Worm (Caenorhabditis elegans) whole organism, L3 larva: ENCODE data around the gene T25F10.1.

Source experiments
- R02D3.7 ChIP-seq: fragments of 150-350 bp; optimal IDR thresholded peaks from 2 replicates; lab custom pipeline; 2014; ENCODE audit warnings: missing biosample characterization, missing genetic modification characterization
- ZK546.5 ChIP-seq: sonication (generic microtip); optimal IDR thresholded peaks from 2 replicates; lab custom pipeline; 2017; ENCODE audit warnings: missing biosample characterization, missing genetic modification characterization
- aly-2 ChIP-seq: fragments of 150-350 bp; optimal IDR thresholded peaks from 2 replicates; lab custom pipeline; 2014; ENCODE audit warnings: missing biosample characterization, missing genetic modification characterization
- ama-1 ChIP-seq: fragments of 150-350 bp; optimal IDR thresholded peaks from 2 replicates; lab custom pipeline; 2018
- ceh-16 ChIP-seq: sonication (generic microtip); optimal IDR thresholded peaks from 2 replicates; lab custom pipeline; 2017; ENCODE audit warnings: missing biosample characterization, missing genetic modification characterization
- ceh-28 ChIP-seq: fragments of 150-350 bp; optimal IDR thresholded peaks from 2 replicates; lab custom pipeline; 2014; ENCODE audit warnings: missing biosample characterization, missing genetic modification reagents, missing genetic modification characterization
- ceh-82 ChIP-seq: fragments of 150-350 bp; optimal IDR thresholded peaks from 2 replicates; lab custom pipeline; 2014; ENCODE audit warnings: missing biosample characterization, missing genetic modification characterization
- daf-12 ChIP-seq: fragments of 150-350 bp; optimal IDR thresholded peaks from 2 replicates; lab custom pipeline; 2014; ENCODE audit warnings: missing biosample characterization, missing genetic modification reagents, missing genetic modification characterization
- egl-27 ChIP-seq: sonication (generic microtip); optimal IDR thresholded peaks from 4 replicates; lab custom pipeline; 2017; ENCODE audit warnings: missing biosample characterization, missing genetic modification reagents, missing genetic modification characterization
- egl-5 ChIP-seq: fragments of 150-350 bp; optimal IDR thresholded peaks from 2 replicates; lab custom pipeline; 2017; ENCODE audit warnings: missing biosample characterization, missing genetic modification reagents, missing genetic modification characterization, inconsistent platforms
- elt-3 ChIP-seq, 3 experiments: fragments of 150-350 bp in 1 of 3; sonication (generic microtip) in 2 of 3; optimal IDR thresholded peaks; 2 replicates in 2 of 3; 4 replicates in 1 of 3; lab custom pipeline; 2014 to 2017; ENCODE audit warnings: missing biosample characterization in 3 of 3, missing genetic modification characterization in 3 of 3
- eor-1 ChIP-seq, 2 experiments: fragments of 150-350 bp; optimal IDR thresholded peaks; 2 replicates each; lab custom pipeline; 2014 to 2018; ENCODE audit warnings: missing biosample characterization in 2 of 2, missing genetic modification characterization in 2 of 2
- jun-1 ChIP-seq: fragments of 150-350 bp; optimal IDR thresholded peaks from 2 replicates; lab custom pipeline; 2014; ENCODE audit warnings: missing biosample characterization, missing genetic modification reagents, missing genetic modification characterization
- lin-15B ChIP-seq: fragments of 150-350 bp; optimal IDR thresholded peaks from 2 replicates; lab custom pipeline; 2014; ENCODE audit warnings: missing biosample characterization, missing genetic modification characterization
- lsy-12 ChIP-seq: sonication (generic microtip); optimal IDR thresholded peaks from 2 replicates; lab custom pipeline; 2016; ENCODE audit warnings: mild to moderate bottlenecking, missing genetic modification characterization, missing compliant biosample characterization
- mdl-1 ChIP-seq: fragments of 150-350 bp; optimal IDR thresholded peaks from 2 replicates; lab custom pipeline; 2014; ENCODE audit warnings: missing biosample characterization, missing genetic modification characterization
- nfya-1 ChIP-seq: sonication (generic microtip); optimal IDR thresholded peaks from 2 replicates; lab custom pipeline; 2017; ENCODE audit warnings: missing genetic modification characterization, mild to moderate bottlenecking, missing compliant biosample characterization, antibody characterized with exemption, moderate library complexity; ENCODE audit not compliant: insufficient read depth
- nhr-11 ChIP-seq: fragments of 150-350 bp; optimal IDR thresholded peaks from 2 replicates; lab custom pipeline; 2014; ENCODE audit warnings: missing biosample characterization, missing genetic modification characterization
- nhr-12 ChIP-seq: fragments of 150-350 bp; optimal IDR thresholded peaks from 2 replicates; lab custom pipeline; 2014; ENCODE audit warnings: missing biosample characterization, missing genetic modification characterization
- nhr-237 ChIP-seq: fragments of 150-350 bp; optimal IDR thresholded peaks from 2 replicates; lab custom pipeline; 2014; ENCODE audit warnings: missing biosample characterization, missing genetic modification characterization
- nhr-25 ChIP-seq: sonication (generic microtip); optimal IDR thresholded peaks from 2 replicates; lab custom pipeline; 2017; ENCODE audit warnings: missing biosample characterization, missing genetic modification characterization
- nhr-28 ChIP-seq: fragments of 150-350 bp; optimal IDR thresholded peaks from 2 replicates; lab custom pipeline; 2014; ENCODE audit warnings: missing biosample characterization, missing genetic modification characterization
- nhr-43 ChIP-seq: sonication (generic microtip); optimal IDR thresholded peaks from 2 replicates; lab custom pipeline; 2016; ENCODE audit warnings: mild to moderate bottlenecking, missing genetic modification characterization, missing compliant biosample characterization; ENCODE audit not compliant: poor library complexity, severe bottlenecking
- nhr-67 ChIP-seq: fragments of 150-350 bp; optimal IDR thresholded peaks from 2 replicates; lab custom pipeline; 2014; ENCODE audit warnings: missing biosample characterization, missing genetic modification characterization
- nhr-76 ChIP-seq: fragments of 150-350 bp; sonication (generic microtip); optimal IDR thresholded peaks from 5 replicates; lab custom pipeline; 2014; ENCODE audit warnings: missing biosample characterization, missing genetic modification characterization
- nhr-77 ChIP-seq: fragments of 150-350 bp; optimal IDR thresholded peaks from 2 replicates; lab custom pipeline; 2014; ENCODE audit warnings: missing biosample characterization, missing genetic modification characterization
- pha-4 ChIP-seq: fragments of 150-350 bp; optimal IDR thresholded peaks from 2 replicates; lab custom pipeline; 2014; ENCODE audit warnings: missing biosample characterization, missing genetic modification reagents, missing genetic modification characterization
- pqm-1 ChIP-seq: fragments of 150-350 bp; optimal IDR thresholded peaks from 2 replicates; lab custom pipeline; 2017; ENCODE audit warnings: missing biosample characterization, missing genetic modification characterization, inconsistent platforms
- sea-2 ChIP-seq: fragments of 150-350 bp; sonication (generic microtip); optimal IDR thresholded peaks from 4 replicates; lab custom pipeline; 2014; ENCODE audit warnings: missing biosample characterization, missing genetic modification reagents, missing genetic modification characterization
- skn-1 ChIP-seq: fragments of 150-350 bp; optimal IDR thresholded peaks from 2 replicates; lab custom pipeline; 2014; ENCODE audit warnings: missing biosample characterization, missing genetic modification characterization
- snpc-4 ChIP-seq: fragments of 150-350 bp; optimal IDR thresholded peaks from 2 replicates; lab custom pipeline; 2014; ENCODE audit warnings: missing biosample characterization, missing genetic modification characterization
- tbx-2 ChIP-seq: sonication (generic microtip); optimal IDR thresholded peaks from 2 replicates; lab custom pipeline; 2016; ENCODE audit warnings: mild to moderate bottlenecking, missing genetic modification characterization, missing compliant biosample characterization
- unc-39 ChIP-seq: sonication (generic microtip); optimal IDR thresholded peaks from 4 replicates; lab custom pipeline; 2017; ENCODE audit warnings: missing biosample characterization, missing genetic modification characterization
- unc-62 ChIP-seq: fragments of 150-350 bp; sonication (generic microtip); optimal IDR thresholded peaks from 4 replicates; lab custom pipeline; 2014; ENCODE audit warnings: missing biosample characterization, missing genetic modification reagents, missing genetic modification characterization
- ztf-11 ChIP-seq: fragments of 150-350 bp; optimal IDR thresholded peaks from 2 replicates; lab custom pipeline; 2014; ENCODE audit warnings: missing biosample characterization, missing genetic modification characterization
- ztf-4 ChIP-seq: fragments of 150-350 bp; optimal IDR thresholded peaks from 2 replicates; lab custom pipeline; 2014; ENCODE audit warnings: missing biosample characterization, missing genetic modification characterization

T25F10.1 gene

DNA sequence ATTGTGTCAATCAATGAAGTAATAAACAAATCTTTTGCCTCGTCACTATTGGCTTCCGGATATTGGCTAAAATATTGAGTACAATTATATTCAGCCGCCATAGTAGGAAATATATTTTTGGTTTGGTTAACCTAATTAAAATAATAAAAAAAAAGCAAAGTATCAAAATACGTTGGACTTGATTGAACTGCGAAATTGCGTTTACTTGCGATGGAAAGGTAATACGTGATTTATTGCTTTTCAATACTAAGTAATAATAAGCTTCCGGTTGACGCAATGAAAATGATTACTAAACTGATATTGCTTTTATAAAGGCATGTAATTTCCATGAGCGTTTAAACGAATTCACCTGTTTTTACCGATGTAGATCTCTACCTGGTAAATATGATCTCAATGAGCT, 31.3 kb downstream of the T25F10.1 start, which contains the start of gene dmsr-9:
Gene dmsr-9, minus strand, starts transcription at position 101 of the 400 bp plus-strand sequence.
- no peak for TF ChIP-seq nhr-76
- TF ChIP-seq pha-4 (tag; lab: Kevin White, UChicago), result no peak
- TF ChIP-seq unc-62 (GFP tag; lab: Kevin White, UChicago), result no peak
- no peak for TF ChIP-seq snpc-4
- TF ChIP-seq jun-1, result no peak
- TF ChIP-seq ztf-4 (tag; lab: Kevin White, UChicago), result no peak
- TF ChIP-seq egl-27 (tag; lab: Kevin White, UChicago), result no peak
- TF ChIP-seq unc-39, result no peak
- TF ChIP-seq ceh-82 (tag; lab: Kevin White, UChicago), result no peak
- no peak for TF ChIP-seq ZK546.5 (tag; lab: Kevin White, UChicago)
- no peak for TF ChIP-seq nhr-12
- no peak for TF ChIP-seq ceh-28 (tag; lab: Kevin White, UChicago)
- TF ChIP-seq mdl-1 (tag; lab: Kevin White, UChicago), result no peak
- no peak for TF ChIP-seq elt-3 (tag; optimal IDR thresholded peaks at IDR 0.05; lab: Kevin White, UChicago)
- TF ChIP-seq tbx-2 (tag; lab: Kevin White, UChicago), result no peak
- no peak for TF ChIP-seq pqm-1 (tag; lab: Kevin White, UChicago)

DNA sequence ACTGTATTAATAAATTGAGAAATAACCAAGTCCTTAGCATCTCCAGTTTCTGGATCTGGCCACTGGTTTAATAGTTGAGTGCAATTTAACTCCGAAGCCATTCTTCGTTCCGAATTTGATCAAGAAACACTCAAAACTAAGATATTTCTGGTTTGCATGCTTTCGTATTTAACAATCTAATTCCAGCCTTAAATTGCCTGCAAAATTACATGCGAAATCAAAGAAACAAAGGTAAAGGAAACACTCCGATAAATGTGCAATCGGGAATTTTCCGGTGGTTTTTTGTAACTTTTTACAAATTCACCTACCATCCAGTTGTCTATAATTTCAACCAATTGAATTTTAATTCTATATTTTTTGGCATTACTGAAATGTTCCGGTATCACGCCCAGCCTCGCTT, 33.5 kb downstream of the T25F10.1 start, which contains the start of gene dmsr-10:
Gene dmsr-10, minus strand, starts transcription at position 101 of the 400 bp plus-strand sequence.
- no peak for TF ChIP-seq unc-39
- TF ChIP-seq nhr-12, result no peak
- no peak for TF ChIP-seq ceh-82 (tag; lab: Kevin White, UChicago)
- no peak for TF ChIP-seq nhr-67 (tag; lab: Kevin White, UChicago)
- no peak for TF ChIP-seq nhr-11 (tag; lab: Kevin White, UChicago)
- TF ChIP-seq ceh-16 (tag; lab: Kevin White, UChicago), result no peak
- no peak for TF ChIP-seq daf-12 (tag; lab: Kevin White, UChicago)
- TF ChIP-seq R02D3.7 (tag; lab: Kevin White, UChicago), result no peak
- TF ChIP-seq lsy-12 (tag; lab: Kevin White, UChicago), result no peak
- TF ChIP-seq nhr-77 (tag; lab: Kevin White, UChicago), result no peak
- no peak for TF ChIP-seq tbx-2 (tag; lab: Kevin White, UChicago)
- TF ChIP-seq elt-3 (tag; optimal IDR thresholded peaks at IDR 0.05; lab: Kevin White, UChicago), result no peak
- TF ChIP-seq nhr-43 (tag; lab: Kevin White, UChicago), result no peak
- TF ChIP-seq nfya-1 (tag; lab: Kevin White, UChicago), result no peak
- TF ChIP-seq, all 47 proteins: peak for 0

DNA sequence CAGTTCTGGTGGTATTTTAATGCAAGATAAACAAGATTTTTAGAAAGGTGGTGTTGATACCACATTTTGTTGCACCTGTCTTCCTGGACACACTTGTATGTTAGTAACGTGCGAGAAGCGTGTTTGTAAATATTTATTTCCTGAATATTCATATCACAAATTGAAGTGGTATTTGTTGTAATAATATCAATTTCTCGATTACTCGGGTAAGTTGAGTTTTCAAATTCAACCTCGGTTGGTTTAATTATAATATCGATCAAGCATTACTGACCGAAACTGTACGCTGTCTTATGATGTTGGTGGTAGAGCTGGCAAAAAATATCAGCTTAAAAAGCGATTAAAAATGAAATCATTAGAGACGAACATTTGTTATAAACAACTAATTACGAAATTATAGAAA, 35.7 kb downstream of the T25F10.1 start, which contains the start of gene dmsr-11:
Gene dmsr-11, minus strand, starts transcription at position 101 of the 400 bp plus-strand sequence.
- no peak for TF ChIP-seq nfya-1 (tag; lab: Kevin White, UChicago)
- no peak for TF ChIP-seq ztf-11 (tag; lab: Kevin White, UChicago)
- TF ChIP-seq lin-15B (tag; lab: Kevin White, UChicago), result no peak
- no peak for TF ChIP-seq skn-1
- no peak for TF ChIP-seq ama-1 (lab: Kevin White, UChicago)
- no peak for TF ChIP-seq ceh-28 (tag; lab: Kevin White, UChicago)
- TF ChIP-seq nhr-28, result no peak
- TF ChIP-seq sea-2 (GFP tag; lab: Kevin White, UChicago), result no peak
- no peak for TF ChIP-seq nhr-25 (tag; lab: Kevin White, UChicago)

DNA sequence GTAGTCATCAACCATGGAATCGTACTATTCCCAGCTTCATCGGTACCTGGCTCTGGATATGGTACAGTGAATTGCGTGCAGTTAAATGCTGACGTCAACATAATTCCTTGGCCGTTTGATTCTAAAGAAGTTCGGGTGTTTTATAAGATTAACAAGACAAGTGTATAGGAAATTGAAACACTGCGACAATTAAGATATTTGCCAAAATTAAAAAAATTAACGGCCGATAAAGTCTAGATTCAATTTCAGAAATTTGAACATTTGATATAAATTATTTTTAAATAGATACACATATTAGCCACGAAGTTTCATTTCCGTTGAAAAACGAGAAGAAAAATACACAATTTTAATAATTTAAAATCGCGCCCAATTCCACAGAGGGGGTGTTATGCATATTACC, 38.0 kb downstream of the T25F10.1 start, which contains the start of gene dmsr-12:
Gene dmsr-12, minus strand, starts transcription at position 101 of the 400 bp plus-strand sequence.
- TF ChIP-seq elt-3 (tag; optimal IDR thresholded peaks at IDR 0.05; lab: Kevin White, UChicago) (no peak), nhr-237 (tag; lab: Kevin White, UChicago) (no peak), nhr-11 (tag; lab: Kevin White, UChicago) (no peak), egl-5 (tag; lab: Kevin White, UChicago) (no peak), ztf-11 (tag; lab: Kevin White, UChicago) (no peak), pha-4 (tag; lab: Kevin White, UChicago) (no peak), eor-1 (tag; optimal IDR thresholded peaks at IDR 0.05; lab: Kevin White, UChicago) (no peak), R02D3.7 (tag; lab: Kevin White, UChicago) (no peak), aly-2 (tag; lab: Kevin White, UChicago) (no peak)
